Worm (Caenorhabditis elegans) whole organism, midembryonic: ENCODE measurements around the gene ssr-2.
A peak's percentile ranks its signal among the peaks of the same experiment; 100 is the strongest.

Experiments
- T22C8.4 ChIP-seq: fragments of 200-800 bp; sonication (Bioruptor generic); IDR thresholded peaks from 2 replicates; pipeline ENCODE4 v1.3.6; 2022; ENCODE audit warnings: missing genetic modification characterization, missing compliant biosample characterization
- cog-1 ChIP-seq: sonication (generic microtip); optimal IDR thresholded peaks from 2 replicates; lab custom pipeline; 2016; ENCODE audit warnings: missing genetic modification characterization, missing compliant biosample characterization
- flt-1 ChIP-seq: fragments of 200-800 bp; sonication (Bioruptor generic); IDR thresholded peaks from 2 replicates; pipeline ENCODE4 v1.3.6; 2022; ENCODE audit warnings: missing genetic modification characterization, missing compliant biosample characterization
- klf-2 ChIP-seq: fragments of 200-800 bp; sonication (Bioruptor generic); conservative IDR thresholded peaks from 2 replicates; pipeline ENCODE4 v1.3.6; 2022; ENCODE audit warnings: missing genetic modification reagents, missing genetic modification characterization, missing compliant biosample characterization
- med-1 ChIP-seq: sonication (generic microtip); optimal IDR thresholded peaks from 2 replicates; lab custom pipeline; 2017; ENCODE audit warnings: missing genetic modification characterization, mild to moderate bottlenecking, missing compliant biosample characterization, antibody characterized with exemption, missing genetic modification reagents; ENCODE audit not compliant: insufficient read depth
- ref-1 ChIP-seq: fragments of 200-800 bp; sonication (Bioruptor generic); conservative IDR thresholded peaks from 2 replicates; pipeline ENCODE4 v1.3.6; 2022; ENCODE audit warnings: missing genetic modification reagents, missing genetic modification characterization, missing compliant biosample characterization
- tab-1 ChIP-seq: fragments of 200-800 bp; sonication (Bioruptor generic); IDR thresholded peaks from 2 replicates; pipeline ENCODE4 v1.3.6; 2022; ENCODE audit warnings: missing genetic modification characterization, missing compliant biosample characterization
- ztf-23 ChIP-seq: fragments of 200-800 bp; sonication (Bioruptor generic); IDR thresholded peaks from 2 replicates; pipeline ENCODE4 v1.3.6; 2022; ENCODE audit warnings: missing genetic modification reagents, missing genetic modification characterization, missing compliant biosample characterization
- ztf-29 ChIP-seq: fragments of 200-800 bp; sonication (Bioruptor generic); IDR thresholded peaks from 2 replicates; pipeline ENCODE4 v1.3.6; 2022; ENCODE audit warnings: missing genetic modification reagents, missing genetic modification characterization, missing compliant biosample characterization

ssr-2 gene

DNA sequence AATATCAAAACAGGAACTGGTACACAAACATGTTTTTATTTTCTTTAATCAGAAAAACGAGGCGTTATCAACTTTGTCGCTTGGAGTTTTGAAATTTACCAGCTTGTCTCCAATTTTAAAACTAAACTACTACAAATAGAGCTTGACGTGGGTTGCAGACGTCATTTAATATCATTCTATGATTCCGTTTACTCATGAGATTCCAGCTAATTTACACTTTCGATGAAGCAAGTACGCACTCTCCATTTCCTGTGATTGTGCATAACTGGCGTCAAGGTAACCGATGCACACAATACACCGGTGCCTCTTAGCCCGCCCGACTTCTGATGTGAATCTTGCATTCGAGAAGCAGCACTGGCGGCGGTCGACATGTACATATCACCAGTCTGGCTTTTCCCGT lies 8.7 kb downstream of the ssr-2 start:
- TF ChIP-seq flt-1 (GFP tag; lab: Robert Waterston, UW) (no peak), tab-1 (GFP tag; lab: Robert Waterston, UW) (no peak), ztf-29 (GFP tag; lab: Robert Waterston, UW) (no peak), T22C8.4 (GFP tag; lab: Robert Waterston, UW) (no peak), ref-1 (GFP tag; lab: Robert Waterston, UW) (no peak), klf-2 (GFP tag; lab: Robert Waterston, UW) (no peak), med-1 (GFP tag; lab: Kevin White, UChicago) (no peak)

DNA sequence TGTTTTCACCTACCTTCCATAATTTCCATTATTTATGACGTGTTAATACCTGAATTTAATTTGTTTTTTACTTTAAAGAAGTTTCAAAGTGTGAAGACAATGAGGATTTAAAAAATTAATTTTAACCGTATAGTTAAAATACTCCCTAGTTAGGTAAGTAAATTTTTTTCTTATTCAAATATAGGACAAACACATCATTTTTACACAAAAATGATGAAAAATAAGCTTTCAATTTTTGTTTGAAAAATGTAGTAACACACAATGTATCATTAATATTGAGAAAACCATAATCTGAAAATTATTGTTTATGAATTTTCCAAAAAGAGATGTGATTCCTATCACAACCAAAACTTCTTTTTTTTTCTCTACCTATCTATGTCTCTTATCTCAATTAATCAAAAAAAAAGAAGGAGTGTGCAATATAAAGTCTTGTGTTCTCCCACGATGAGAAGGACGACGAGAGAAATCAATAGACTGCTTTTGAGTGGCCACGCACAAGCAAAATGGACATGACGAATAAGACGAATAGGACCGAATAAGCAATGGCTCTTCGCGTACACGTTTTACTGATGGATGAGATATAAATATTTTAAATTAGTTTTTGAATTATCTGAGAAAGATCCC lies 13.3 kb downstream of the ssr-2 start, which contains the start of gene C14A11.6:
Gene C14A11.6, minus strand, starts transcription at position 51 of the 624 bp plus-strand sequence.
- no peak for TF ChIP-seq cog-1 (tag; lab: Kevin White, UChicago)
- no peak for TF ChIP-seq ztf-23

DNA sequence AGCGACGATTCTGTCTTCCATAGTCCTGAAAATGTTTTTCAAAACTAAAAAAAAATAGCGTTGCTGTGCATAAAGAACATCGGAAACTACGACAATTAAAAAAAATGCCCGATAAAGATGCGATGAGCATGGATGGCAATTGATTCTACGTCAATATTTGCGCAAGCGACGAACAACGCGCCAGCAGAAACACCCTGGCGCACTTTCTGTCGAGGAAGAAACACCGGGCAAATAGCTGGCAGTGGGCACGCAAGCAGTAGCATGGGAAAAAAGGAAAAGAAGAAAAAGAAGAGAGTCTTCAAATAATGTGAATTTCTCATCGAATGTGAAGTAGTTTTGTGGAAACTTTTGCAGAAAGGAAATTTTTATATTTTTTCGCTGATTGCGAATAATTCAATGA lies 17.9 kb downstream of the ssr-2 start, which contains the start of gene C14A11.9:
Gene C14A11.9, minus strand, starts transcription at position 27 of the 400 bp plus-strand sequence.
- TF ChIP-seq ztf-29 (GFP tag; lab: Robert Waterston, UW) (0 out of 2 replicates have a peak, but pooled peaks have one; percentile 20), ztf-23 (peak; percentile 80), ref-1 (GFP tag; lab: Robert Waterston, UW) (no peak), flt-1 (GFP tag; lab: Robert Waterston, UW) (peak; percentile 66), T22C8.4 (GFP tag; lab: Robert Waterston, UW) (0 out of 2 replicates have a peak, but pooled peaks have one; percentile 29), cog-1 (tag; lab: Kevin White, UChicago) (peak; percentile 72), med-1 (GFP tag; lab: Kevin White, UChicago) (peak; percentile 47), klf-2 (GFP tag; lab: Robert Waterston, UW) (0 out of 2 replicates have a peak, but pooled peaks have one; percentile 13), tab-1 (GFP tag; lab: Robert Waterston, UW) (peak; percentile 74; the same call in 1 of the 2 replicates)

DNA sequence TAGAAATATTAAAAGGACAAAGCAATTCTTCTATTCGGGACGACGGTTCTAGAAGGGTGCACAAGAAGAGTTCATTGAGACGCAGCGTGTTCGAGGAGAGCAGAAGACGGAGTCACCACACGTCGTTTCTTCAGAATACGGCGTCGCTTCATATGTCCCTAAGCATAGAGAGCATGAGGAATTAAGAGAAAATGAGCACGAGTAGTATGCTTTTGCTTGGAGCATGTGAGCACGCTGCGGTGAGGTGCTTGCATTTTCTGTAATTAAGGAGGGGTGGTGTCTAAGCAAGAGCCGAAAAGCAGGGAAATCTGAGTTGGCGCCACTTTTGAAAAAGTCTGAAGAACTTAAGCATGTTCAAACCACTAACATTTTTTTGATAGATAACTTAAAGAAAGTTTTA lies 20.2 kb downstream of the ssr-2 start, which contains the start of gene C14A11.5:
Gene C14A11.5, minus strand, starts transcription at position 139 of the 400 bp plus-strand sequence.
- TF ChIP-seq cog-1 (tag; lab: Kevin White, UChicago) (no peak), med-1 (GFP tag; lab: Kevin White, UChicago) (no peak), tab-1 (GFP tag; lab: Robert Waterston, UW) (no peak), ztf-23 (no peak), flt-1 (GFP tag; lab: Robert Waterston, UW) (no peak), ztf-29 (GFP tag; lab: Robert Waterston, UW) (no peak), ref-1 (GFP tag; lab: Robert Waterston, UW) (no peak), T22C8.4 (GFP tag; lab: Robert Waterston, UW) (no peak), klf-2 (GFP tag; lab: Robert Waterston, UW) (no peak)

DNA sequence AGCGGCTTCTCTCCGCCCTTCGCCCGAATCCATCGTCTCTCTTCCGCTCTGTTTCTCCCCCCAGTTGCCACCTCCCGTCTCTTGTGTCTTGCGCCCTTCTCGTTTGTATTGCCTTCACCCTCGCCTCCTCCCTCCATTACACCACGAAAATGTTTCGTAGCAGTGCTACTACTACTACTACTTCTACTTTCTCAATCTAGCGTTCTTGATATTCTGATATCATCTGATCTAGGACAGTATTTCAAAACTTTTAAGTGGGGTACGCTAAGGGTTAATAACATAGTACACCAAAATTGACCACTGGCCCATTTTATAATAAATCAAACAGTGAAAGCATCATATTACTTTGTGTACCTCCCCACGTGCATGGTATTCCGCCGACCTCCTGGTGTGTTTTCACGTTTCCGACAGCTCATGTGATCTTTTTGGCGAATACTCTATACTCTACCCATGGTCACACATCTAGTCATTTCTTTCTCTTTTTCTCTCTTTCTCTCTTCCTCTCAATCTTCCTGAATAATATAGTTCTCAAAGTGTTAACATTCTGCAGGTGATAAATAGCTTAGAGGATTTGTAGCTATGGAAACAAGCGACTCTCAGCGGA lies 24.9 kb downstream of the ssr-2 start, which contains the start of gene C14A11.2:
Gene C14A11.2, plus strand, starts transcription at position 551 of the 604 bp plus-strand sequence.
- no peak for TF ChIP-seq tab-1 (GFP tag; lab: Robert Waterston, UW)
- no peak for TF ChIP-seq cog-1 (tag; lab: Kevin White, UChicago)
- TF ChIP-seq med-1 (GFP tag; lab: Kevin White, UChicago): no peak
- no peak for TF ChIP-seq ref-1 (GFP tag; lab: Robert Waterston, UW)
- TF ChIP-seq ztf-29 (GFP tag; lab: Robert Waterston, UW): no peak
- no peak for TF ChIP-seq ztf-23
- no peak for TF ChIP-seq klf-2 (GFP tag; lab: Robert Waterston, UW)
- no peak for TF ChIP-seq flt-1 (GFP tag; lab: Robert Waterston, UW)
- TF ChIP-seq T22C8.4 (GFP tag; lab: Robert Waterston, UW): no peak

DNA sequence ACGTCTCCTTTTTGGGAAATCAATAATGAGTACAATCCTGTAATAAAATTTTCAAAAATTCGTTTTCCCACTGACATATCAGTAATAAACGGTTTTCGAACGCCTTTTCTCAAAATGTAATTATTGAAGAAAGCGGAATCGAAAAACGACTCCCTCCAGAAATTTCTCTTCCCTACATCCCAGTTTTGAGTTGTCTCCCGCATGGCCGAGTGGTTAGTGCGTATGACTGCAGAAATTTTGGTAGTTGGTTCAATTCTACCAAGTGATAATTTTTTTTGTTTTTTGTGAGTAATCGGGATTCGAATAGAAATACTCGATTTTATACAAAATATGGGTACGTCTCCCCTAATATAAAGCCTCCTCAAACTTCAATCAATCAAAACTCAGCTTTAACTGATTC lies 25.9 kb downstream of the ssr-2 start:
- TF ChIP-seq tab-1 (GFP tag; lab: Robert Waterston, UW): 0 out of 2 replicates have a peak, but pooled peaks have one; percentile 36
- TF ChIP-seq flt-1 (GFP tag; lab: Robert Waterston, UW): peak; percentile 53
- peak; percentile 51; the same call in 1 of the 2 replicates for TF ChIP-seq ref-1 (GFP tag; lab: Robert Waterston, UW)
- peak; percentile 36; the same call in 1 of the 2 replicates for TF ChIP-seq T22C8.4 (GFP tag; lab: Robert Waterston, UW)
- TF ChIP-seq ztf-23: peak; percentile 56; the same call in 1 of the 2 replicates

DNA sequence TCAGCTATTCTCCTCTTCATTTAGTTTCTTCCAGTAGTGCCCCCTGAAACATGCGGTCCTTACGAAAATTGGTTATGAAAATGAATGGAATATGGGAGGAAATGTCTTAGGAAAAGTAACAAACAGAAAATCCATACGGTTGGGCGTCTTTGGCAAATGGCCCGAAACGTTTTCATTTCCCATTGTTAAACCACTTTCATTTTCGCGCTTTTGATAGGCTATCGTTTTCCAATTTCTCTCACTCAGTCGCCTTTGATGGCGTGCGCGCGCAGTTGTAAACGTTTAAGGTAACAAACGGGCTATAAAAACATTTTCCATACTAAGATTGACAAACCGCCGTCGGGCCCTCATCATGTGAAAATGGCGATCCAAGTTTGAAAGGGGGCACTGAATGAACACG lies 32.5 kb downstream of the ssr-2 start:
- no peak for TF ChIP-seq med-1 (GFP tag; lab: Kevin White, UChicago)
- TF ChIP-seq ref-1 (GFP tag; lab: Robert Waterston, UW): no peak
- no peak for TF ChIP-seq flt-1 (GFP tag; lab: Robert Waterston, UW)
- no peak for TF ChIP-seq ztf-29 (GFP tag; lab: Robert Waterston, UW)
- TF ChIP-seq cog-1 (tag; lab: Kevin White, UChicago): no peak
- TF ChIP-seq T22C8.4 (GFP tag; lab: Robert Waterston, UW): no peak
- TF ChIP-seq klf-2 (GFP tag; lab: Robert Waterston, UW): no peak
- TF ChIP-seq tab-1 (GFP tag; lab: Robert Waterston, UW): no peak
- no peak for TF ChIP-seq ztf-23

DNA sequence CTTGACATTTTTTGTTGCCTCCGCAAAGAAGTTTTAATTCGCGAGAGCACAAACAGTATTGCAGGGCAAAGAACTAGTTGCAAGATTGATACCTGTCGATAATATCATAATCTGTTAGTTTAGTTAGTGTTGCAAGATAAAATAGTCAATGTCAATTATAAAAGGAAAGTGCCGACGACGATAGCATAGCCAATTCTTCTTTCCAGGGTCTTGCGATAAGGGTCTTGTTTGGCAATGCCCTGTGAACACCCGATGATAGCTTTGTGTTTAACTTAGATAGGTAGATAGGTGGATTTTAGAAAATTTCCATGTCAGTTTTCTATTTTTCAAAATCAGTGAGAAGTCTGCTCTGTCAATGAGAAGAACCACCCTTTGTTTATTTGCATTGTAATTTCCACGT lies 33.2 kb downstream of the ssr-2 start:
- TF ChIP-seq med-1 (GFP tag; lab: Kevin White, UChicago) (no peak), ref-1 (GFP tag; lab: Robert Waterston, UW) (no peak), klf-2 (GFP tag; lab: Robert Waterston, UW) (no peak), ztf-29 (GFP tag; lab: Robert Waterston, UW) (no peak), flt-1 (GFP tag; lab: Robert Waterston, UW) (no peak), ztf-23 (no peak), T22C8.4 (GFP tag; lab: Robert Waterston, UW) (no peak), tab-1 (GFP tag; lab: Robert Waterston, UW) (no peak), cog-1 (tag; lab: Kevin White, UChicago) (no peak)
